Fruit fly (Drosophila melanogaster): Measurements from ENCODE around the gene RhoGAP19D.

dm6 chrX:20501040-20501609, 9.4 kb downstream of the RhoGAP19D start:
- TF ChIP-seq CG11617 (GFP tag; optimal IDR thresholded peaks at IDR 0.05) (no peak), Mnt (GFP tag; optimal IDR thresholded peaks at IDR 0.05) (no peak), CG7045 (GFP tag; optimal IDR thresholded peaks at IDR 0.05) (no peak), pad (GFP tag; optimal IDR thresholded peaks at IDR 0.05) (no peak), Clk (GFP tag; optimal IDR thresholded peaks at IDR 0.05) (no peak), CG5204 (GFP tag; optimal IDR thresholded peaks at IDR 0.05) (no peak), kay (GFP tag; ENCODE audit: borderline replicate concordance) (no peak), CG12768 (GFP tag; optimal IDR thresholded peaks at IDR 0.05) (no peak), CG7101 (tag; optimal IDR thresholded peaks at IDR 0.05) (no peak), bab1 (GFP tag; optimal IDR thresholded peaks at IDR 0.05) (no peak)
